Worm (Caenorhabditis elegans): ENCODE results near the gene mocs-1.

- no peak for TF ChIP-seq eyg-1 (tag; optimal IDR thresholded peaks at IDR 0.05)
- no peak for TF ChIP-seq lin-11 (tag; optimal IDR thresholded peaks at IDR 0.05)
- no peak for TF ChIP-seq ama-1 (optimal IDR thresholded peaks at IDR 0.05)
These were observed 29.5 kb upstream of the mocs-1 start for ce11 chrX:15469957-15470548.

Measured in whole organism, late embryonic.